Fruit fly (Drosophila melanogaster) whole organism, embryonic: ENCODE data around the gene CG18171.
A peak's percentile ranks its signal among the peaks of the same experiment; 100 is the strongest.

Source experiments
- CG10431 ChIP-seq: fragments of 200-800 bp; sonication (Bioruptor generic); optimal IDR thresholded peaks from 3 replicates; lab custom pipeline; 2018; ENCODE audit warnings: missing biosample characterization, mild to moderate bottlenecking, missing genetic modification characterization
- CG11247 ChIP-seq: fragments of 200-800 bp; sonication (Bioruptor generic); IDR thresholded peaks from 2 replicates; pipeline ENCODE4 v1.3.6; 2022; ENCODE audit warnings: missing biosample characterization, missing genetic modification characterization
- CG11723 ChIP-seq: fragments of 200-800 bp; sonication (Bioruptor generic); optimal IDR thresholded peaks from 2 replicates; lab custom pipeline; 2017; ENCODE audit warnings: missing biosample characterization, mild to moderate bottlenecking, missing genetic modification characterization
- CG17361 ChIP-seq: fragments of 200-800 bp; sonication (Bioruptor generic); IDR thresholded peaks from 3 replicates; pipeline ENCODE4 v1.3.6; 2022; ENCODE audit warnings: missing biosample characterization, missing genetic modification characterization
- CG1792 ChIP-seq: fragments of 200-800 bp; sonication (Bioruptor generic); optimal IDR thresholded peaks from 2 replicates; lab custom pipeline; 2016; ENCODE audit warnings: missing biosample characterization, missing genetic modification characterization
- CG18011 ChIP-seq: fragments of 200-800 bp; sonication (Bioruptor generic); optimal IDR thresholded peaks from 2 replicates; lab custom pipeline; 2017; ENCODE audit warnings: missing biosample characterization, missing genetic modification characterization, mild to moderate bottlenecking, moderate library complexity, missing genotype
- CG3407 ChIP-seq: fragments of 200-800 bp; sonication (Bioruptor generic); optimal IDR thresholded peaks from 2 replicates; lab custom pipeline; 2018; ENCODE audit warnings: missing biosample characterization, mild to moderate bottlenecking, missing genetic modification characterization
- CG34224 ChIP-seq: fragments of 200-800 bp; sonication (Bioruptor generic); IDR thresholded peaks from 3 replicates; pipeline ENCODE4 v1.3.6; 2022; ENCODE audit warnings: missing biosample characterization, missing genetic modification characterization; ENCODE audit not compliant: partially characterized antibody
- CG3838 ChIP-seq: fragments of 200-800 bp; sonication (Bioruptor generic); optimal IDR thresholded peaks from 3 replicates; lab custom pipeline; 2016; ENCODE audit warnings: missing biosample characterization, missing genetic modification characterization
- CG3847 ChIP-seq: fragments of 200-800 bp; sonication (Bioruptor generic); IDR thresholded peaks from 2 replicates; pipeline ENCODE4 v1.3.6; 2022; ENCODE audit warnings: missing biosample characterization, missing genetic modification characterization
- CG42726 ChIP-seq: fragments of 200-800 bp; sonication (Bioruptor generic); IDR thresholded peaks from 2 replicates; pipeline ENCODE4 v1.3.6; 2022; ENCODE audit warnings: missing biosample characterization, missing genetic modification characterization; ENCODE audit not compliant: partially characterized antibody
- CG43689 ChIP-seq: fragments of 200-800 bp; sonication (Bioruptor generic); IDR thresholded peaks from 2 replicates; pipeline ENCODE4 v1.3.6; 2022; ENCODE audit warnings: missing biosample characterization, missing genetic modification characterization
- CG5180 ChIP-seq: fragments of 200-800 bp; sonication (Bioruptor generic); optimal IDR thresholded peaks from 3 replicates; lab custom pipeline; 2017; ENCODE audit warnings: missing biosample characterization, missing genetic modification characterization, mild to moderate bottlenecking, moderate library complexity, missing genetic modification reagents
- CG8359 ChIP-seq: fragments of 200-800 bp; sonication (Bioruptor generic); optimal IDR thresholded peaks from 2 replicates; lab custom pipeline; 2017; ENCODE audit warnings: missing biosample characterization, mild to moderate bottlenecking, missing genetic modification characterization, borderline replicate concordance
- CG9817 ChIP-seq: fragments of 200-800 bp; sonication (Bioruptor generic); optimal IDR thresholded peaks from 2 replicates; lab custom pipeline; 2018; ENCODE audit warnings: missing biosample characterization, mild to moderate bottlenecking, missing genetic modification characterization, moderate library complexity
- CTCF ChIP-seq: fragments of 200-800 bp; sonication (Bioruptor generic); optimal IDR thresholded peaks from 2 replicates; lab custom pipeline; 2017; ENCODE audit warnings: missing biosample characterization, mild to moderate bottlenecking, missing genetic modification characterization, moderate library complexity
- Dp ChIP-seq: fragments of 200-800 bp; sonication (Bioruptor generic); optimal IDR thresholded peaks from 2 replicates; lab custom pipeline; 2018; ENCODE audit warnings: missing biosample characterization, mild to moderate bottlenecking, missing genetic modification characterization, moderate library complexity
- Drgx ChIP-seq: fragments of 200-800 bp; sonication (Bioruptor generic); IDR thresholded peaks from 2 replicates; pipeline ENCODE4 v1.3.6; 2022; ENCODE audit warnings: missing biosample characterization, missing genetic modification characterization
- E2f1 ChIP-seq: fragments of 200-800 bp; sonication (Bioruptor generic); IDR thresholded peaks from 2 replicates; pipeline ENCODE4 v1.3.6; 2022; ENCODE audit warnings: missing biosample characterization, missing genetic modification characterization
- Elba2 ChIP-seq: fragments of 200-800 bp; sonication (Bioruptor generic); optimal IDR thresholded peaks from 3 replicates; lab custom pipeline; 2016; ENCODE audit warnings: missing biosample characterization, missing genetic modification characterization
- Ets65A ChIP-seq: fragments of 200-800 bp; sonication (Bioruptor generic); peaks from one replicate; lab custom pipeline; 2016; ENCODE audit warnings: missing biosample characterization, missing genetic modification characterization
- HLH3B ChIP-seq: fragments of 200-800 bp; sonication (Bioruptor generic); IDR thresholded peaks from 2 replicates; pipeline ENCODE4 v1.3.6; 2022; ENCODE audit warnings: missing biosample characterization, missing genetic modification characterization
- Mad ChIP-seq: fragments of 200-800 bp; sonication (Bioruptor generic); optimal IDR thresholded peaks from 2 replicates; lab custom pipeline; 2016; ENCODE audit warnings: missing biosample characterization, missing genetic modification characterization
- Mrtf ChIP-seq: fragments of 200-800 bp; sonication (Bioruptor generic); IDR thresholded peaks from 3 replicates; pipeline ENCODE4 v1.3.6; 2022; ENCODE audit warnings: missing biosample characterization, missing genetic modification characterization
- Nf-YB ChIP-seq: fragments of 200-800 bp; sonication (Bioruptor generic); optimal IDR thresholded peaks from 3 replicates; lab custom pipeline; 2019; ENCODE audit warnings: missing biosample characterization, mild to moderate bottlenecking, missing genetic modification characterization, moderate library complexity
- Nf-YC ChIP-seq: fragments of 200-800 bp; optimal IDR thresholded peaks from 3 replicates; lab custom pipeline; 2019; ENCODE audit warnings: missing biosample characterization, mild to moderate bottlenecking, missing genetic modification characterization, moderate library complexity
- Oaz ChIP-seq: fragments of 200-800 bp; sonication (Bioruptor generic); IDR thresholded peaks from 2 replicates; pipeline ENCODE4 v1.3.6; 2022; ENCODE audit warnings: missing biosample characterization, missing genetic modification characterization
- Ssrp ChIP-seq: fragments of 200-800 bp; sonication (Bioruptor generic); optimal IDR thresholded peaks from 2 replicates; lab custom pipeline; 2018; ENCODE audit warnings: missing biosample characterization, mild to moderate bottlenecking, missing genetic modification characterization, moderate library complexity
- Trl ChIP-seq, 3 experiments: fragments of >200 bp in 2 of 3; fragments of 200-800 bp in 1 of 3; sonication (Bioruptor generic) in 1 of 3; optimal IDR thresholded peaks; 2 replicates in 1 of 3; 3 replicates in 2 of 3; lab custom pipeline; 2016 to 2017; ENCODE audit warnings: missing biosample characterization in 1 of 3, missing genetic modification characterization in 1 of 3
- aop ChIP-seq: fragments of 200-800 bp; sonication (Bioruptor generic); IDR thresholded peaks from 2 replicates; pipeline ENCODE4 v1.3.6; 2022; ENCODE audit warnings: missing biosample characterization, missing genetic modification characterization
- ase ChIP-seq: fragments of 200-800 bp; sonication (Bioruptor generic); IDR thresholded peaks from 3 replicates; pipeline ENCODE4 v1.3.6; 2022; ENCODE audit warnings: missing biosample characterization, missing genetic modification characterization
- croc ChIP-seq: fragments of 200-800 bp; sonication (Bioruptor generic); conservative IDR thresholded peaks from 3 replicates; pipeline ENCODE4 v1.3.6; 2022; ENCODE audit warnings: missing biosample characterization, missing genetic modification characterization
- da ChIP-seq: fragments of 200-800 bp; sonication (Bioruptor generic); optimal IDR thresholded peaks from 2 replicates; lab custom pipeline; 2016; ENCODE audit warnings: missing biosample characterization, missing genetic modification characterization
- gsb-n ChIP-seq: fragments of 200-800 bp; sonication (Bioruptor generic); optimal IDR thresholded peaks from 3 replicates; lab custom pipeline; 2018; ENCODE audit warnings: missing biosample characterization, mild to moderate bottlenecking, missing genetic modification characterization
- h ChIP-seq: fragments of >200 bp; optimal IDR thresholded peaks from 2 replicates; lab custom pipeline; 2017
- ken ChIP-seq: fragments of 200-800 bp; sonication (Bioruptor generic); IDR thresholded peaks from 3 replicates; pipeline ENCODE4 v1.3.6; 2022; ENCODE audit warnings: missing biosample characterization, missing genetic modification characterization
- kni ChIP-seq: fragments of 200-800 bp; sonication (Bioruptor generic); optimal IDR thresholded peaks from 3 replicates; lab custom pipeline; 2017; ENCODE audit warnings: mild to moderate bottlenecking, missing biosample characterization, missing genetic modification reagents, missing genetic modification characterization
- lov ChIP-seq, 2 experiments: fragments of 200-800 bp in 1 of 2; fragments of >200 bp in 1 of 2; sonication (Bioruptor generic) in 1 of 2; IDR thresholded peaks in 1 of 2; optimal IDR thresholded peaks in 1 of 2; 2 replicates in 1 of 2; 3 replicates in 1 of 2; pipeline versions ENCODE4 v1.3.6 to Lab custom; 2017 to 2022; ENCODE audit warnings: missing biosample characterization in 1 of 2, missing genetic modification characterization in 1 of 2
- oc ChIP-seq: fragments of 200-800 bp; sonication (Bioruptor generic); optimal IDR thresholded peaks from 2 replicates; lab custom pipeline; 2018; ENCODE audit warnings: missing biosample characterization, mild to moderate bottlenecking, missing genetic modification characterization, moderate library complexity
- odd ChIP-seq: fragments of 200-800 bp; sonication (Bioruptor generic); optimal IDR thresholded peaks from 2 replicates; lab custom pipeline; 2017; ENCODE audit warnings: missing biosample characterization, mild to moderate bottlenecking, missing genetic modification characterization
- ro ChIP-seq: fragments of 200-800 bp; sonication (Bioruptor generic); IDR thresholded peaks from 2 replicates; pipeline ENCODE4 v1.3.6; 2022; ENCODE audit warnings: missing biosample characterization, missing genetic modification characterization
- scrt ChIP-seq: fragments of 200-800 bp; sonication (Bioruptor generic); optimal IDR thresholded peaks from 2 replicates; lab custom pipeline; 2018; ENCODE audit warnings: missing biosample characterization, mild to moderate bottlenecking, missing genetic modification characterization, moderate library complexity
- sd ChIP-seq: fragments of 200-800 bp; sonication (Bioruptor generic); optimal IDR thresholded peaks from 3 replicates; lab custom pipeline; 2018; ENCODE audit warnings: missing biosample characterization, mild to moderate bottlenecking, missing genetic modification characterization, moderate library complexity
- tap ChIP-seq: fragments of 200-800 bp; optimal IDR thresholded peaks from 3 replicates; lab custom pipeline; 2019; ENCODE audit warnings: missing biosample characterization, mild to moderate bottlenecking, missing genetic modification characterization, moderate library complexity
- wor ChIP-seq: fragments of 200-800 bp; sonication (Bioruptor generic); IDR thresholded peaks from 2 replicates; pipeline ENCODE4 v1.3.6; 2022; ENCODE audit warnings: missing biosample characterization, missing genetic modification characterization
- z ChIP-seq: fragments of 200-800 bp; sonication (Bioruptor generic); IDR thresholded peaks from 3 replicates; pipeline ENCODE4 v1.3.6; 2022; ENCODE audit warnings: missing biosample characterization, missing genetic modification characterization
- zfh2 ChIP-seq: fragments of 200-800 bp; sonication (Bioruptor generic); optimal IDR thresholded peaks from 2 replicates; lab custom pipeline; 2016; ENCODE audit warnings: missing biosample characterization, missing genetic modification characterization

The CG18171 gene

dm6 chr3L:1710562-1710961 is 12.4 kb downstream of the CG18171 start:
- TF ChIP-seq Drgx (GFP tag; lab: Robert Waterston, UW) (peak; percentile 32; the same call in 1 of the 2 replicates), h (lab: Kevin White, UChicago) (no peak)

dm6 chr3L:1709161-1709560 is 13.8 kb downstream of the CG18171 start:
- TF ChIP-seq Ets65A (GFP tag; lab: Kevin White, UChicago), result peak; percentile 80
- no peak for TF ChIP-seq lov (optimal IDR thresholded peaks at IDR 0.05; lab: Kevin White, UChicago)
- no peak for TF ChIP-seq lov (GFP tag; IDR thresholded peaks at IDR 0.05; lab: Robert Waterston, UW)

DNA sequence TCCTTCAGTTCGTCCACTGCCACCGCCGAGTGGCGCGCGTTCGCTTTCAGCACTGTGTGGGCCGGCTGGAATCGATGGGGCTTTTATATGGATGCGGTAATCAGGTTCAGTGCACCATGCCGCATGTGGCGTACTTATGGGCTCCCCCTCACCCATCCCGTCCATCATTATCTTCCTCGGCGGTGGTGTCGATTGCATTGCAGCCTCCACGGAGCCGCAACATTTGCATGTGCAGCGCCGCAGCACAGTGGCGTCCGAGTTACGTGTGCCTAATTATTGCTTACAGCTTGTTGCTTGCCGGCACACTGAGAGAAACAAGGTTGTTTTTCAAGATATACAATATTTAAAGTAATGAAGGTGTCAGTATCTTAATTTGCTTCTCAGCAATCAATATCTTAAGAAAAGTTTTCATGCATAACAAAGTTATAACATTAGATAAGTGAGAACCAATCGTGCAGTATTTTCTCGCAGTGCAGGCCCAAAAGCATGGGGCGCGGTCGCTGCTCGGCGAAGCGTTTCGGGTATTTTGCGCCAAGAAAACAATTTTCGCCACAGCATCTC is 20.5 kb downstream of the CG18171 start, which contains the start of gene CG13931:
Gene CG13931, minus strand, starts transcription at position 41 of the 561 bp plus-strand sequence.
- no peak for TF ChIP-seq Dp (GFP tag; lab: Kevin White, UChicago)
- TF ChIP-seq CG8359 (GFP tag; lab: Kevin White, UChicago), result no peak
- no peak for TF ChIP-seq CTCF (GFP tag; lab: Kevin White, UChicago)
- no peak; the same call in 2 of the 3 replicates for TF ChIP-seq Mrtf (GFP tag; lab: Robert Waterston, UW)
- TF ChIP-seq CG10431, result no peak
- TF ChIP-seq oc (tag; lab: Kevin White, UChicago), result no peak
- no peak for TF ChIP-seq CG9817
- no peak for TF ChIP-seq CG3838 (GFP tag; lab: Kevin White, UChicago)
- TF ChIP-seq wor (GFP tag; lab: Robert Waterston, UW), result no peak
- TF ChIP-seq gsb-n (tag; lab: Kevin White, UChicago), result no peak
- TF ChIP-seq Elba2 (GFP tag; lab: Kevin White, UChicago), result no peak
- no peak for TF ChIP-seq CG11723
- peak; percentile 23; the same call in 1 of the 2 replicates for TF ChIP-seq HLH3B
- no peak for TF ChIP-seq tap (tag; lab: Kevin White, UChicago)
- no peak for TF ChIP-seq Nf-YB (GFP tag; lab: Kevin White, UChicago)
- TF ChIP-seq CG34224 (GFP tag; lab: Robert Waterston, UW), result no peak
- TF ChIP-seq ase (GFP tag; lab: Robert Waterston, UW), result 0 out of 3 replicates have a peak, but pooled peaks have one; percentile 22
- no peak for TF ChIP-seq Mad (GFP tag; lab: Kevin White, UChicago)
- no peak for TF ChIP-seq CG5180 (GFP tag; lab: Kevin White, UChicago)
- 0 out of 3 replicates have a peak, but pooled peaks have one; percentile 19 for TF ChIP-seq croc
- TF ChIP-seq zfh2 (GFP tag; lab: Kevin White, UChicago), result no peak
- TF ChIP-seq sd, result no peak
- TF ChIP-seq aop (GFP tag; lab: Robert Waterston, UW), result no peak
- TF ChIP-seq ken (GFP tag; lab: Robert Waterston, UW), result no peak
- TF ChIP-seq Ssrp, result peak; percentile 23
- TF ChIP-seq CG3847 (GFP tag; lab: Robert Waterston, UW), result no peak
- TF ChIP-seq CG17361, result no peak
- TF ChIP-seq CG43689 (GFP tag; lab: Robert Waterston, UW), result no peak
- no peak for TF ChIP-seq Trl (optimal IDR thresholded peaks at IDR 0.05; lab: Kevin White, UChicago)
- TF ChIP-seq Trl (GFP tag; optimal IDR thresholded peaks at IDR 0.05; lab: Kevin White, UChicago), result peak; percentile 6
- TF ChIP-seq CG3407, result no peak
- TF ChIP-seq E2f1, result 0 out of 2 replicates have a peak, but pooled peaks have one; percentile 13
- TF ChIP-seq Nf-YC (tag; lab: Kevin White, UChicago), result no peak
- TF ChIP-seq CG1792 (GFP tag; lab: Kevin White, UChicago), result no peak
- no peak for TF ChIP-seq z (GFP tag; lab: Robert Waterston, UW)
- no peak for TF ChIP-seq CG18011 (GFP tag; lab: Kevin White, UChicago)
- TF ChIP-seq odd, result no peak
- no peak for TF ChIP-seq CG42726 (GFP tag; lab: Robert Waterston, UW)
- no peak for TF ChIP-seq scrt
- TF ChIP-seq kni (GFP tag; lab: Kevin White, UChicago), result no peak
- TF ChIP-seq CG11247 (GFP tag; lab: Robert Waterston, UW), result no peak
- no peak for TF ChIP-seq Oaz (GFP tag; lab: Robert Waterston, UW)
- TF ChIP-seq da (GFP tag; lab: Kevin White, UChicago), result no peak
- no peak for TF ChIP-seq ro
